Worm (Caenorhabditis elegans): ENCODE data around the gene C17E7.4.

C17E7.4 gene

ce11 chrV:3919289-3919688 lies 26.6 kb downstream of the C17E7.4 start, which contains the start of gene srx-66:
Gene srx-66, plus strand, starts transcription at chrV:3919589.
- TF ChIP-seq sox-4 (tag; optimal IDR thresholded peaks at IDR 0.05), result no peak
- TF ChIP-seq gmeb-2 (tag; optimal IDR thresholded peaks at IDR 0.05), result no peak
- TF ChIP-seq eyg-1 (tag; optimal IDR thresholded peaks at IDR 0.05), result no peak
- no peak for TF ChIP-seq Y22D7AL.16 (tag; optimal IDR thresholded peaks at IDR 0.05)
- no peak for TF ChIP-seq K02D7.2 (tag; optimal IDR thresholded peaks at IDR 0.05)
- TF ChIP-seq pax-1 (tag; optimal IDR thresholded peaks at IDR 0.05), result no peak
- TF ChIP-seq C08G9.2 (tag; optimal IDR thresholded peaks at IDR 0.05), result no peak
- no peak for TF ChIP-seq hlh-13 (GFP tag; optimal IDR thresholded peaks at IDR 0.05)
- no peak for TF ChIP-seq pqm-1 (tag; optimal IDR thresholded peaks at IDR 0.05)
- TF ChIP-seq fkh-6 (tag; optimal IDR thresholded peaks at IDR 0.05), result no peak
- TF ChIP-seq pha-2 (tag; optimal IDR thresholded peaks at IDR 0.05), result no peak
- no peak for TF ChIP-seq sox-2 (GFP tag; IDR thresholded peaks at IDR 0.05)

- TF ChIP-seq K02D7.2 (tag; optimal IDR thresholded peaks at IDR 0.05) (no peak), nhr-232 (tag; optimal IDR thresholded peaks at IDR 0.05) (no peak), ceh-30 (tag; optimal IDR thresholded peaks at IDR 0.05) (no peak), unc-3 (GFP tag; conservative IDR thresholded peaks at IDR 0.05) (no peak), unc-3 (tag; optimal IDR thresholded peaks at IDR 0.05) (no peak), madf-2 (tag; optimal IDR thresholded peaks at IDR 0.05) (no peak), ama-1 (optimal IDR thresholded peaks at IDR 0.05) (no peak), che-1 (tag; optimal IDR thresholded peaks at IDR 0.05) (no peak), pha-4 (tag; optimal IDR thresholded peaks at IDR 0.05) (no peak), T23F11.4 (GFP tag; optimal IDR thresholded peaks at IDR 0.05) (no peak)
These were observed 29.0 kb downstream of the C17E7.4 start, which contains the start of gene srx-65 for ce11 chrV:3921635-3922034. Gene srx-65, plus strand, starts transcription at chrV:3921935.

- TF ChIP-seq npax-4 (tag; optimal IDR thresholded peaks at IDR 0.05) (no peak), K02D7.2 (tag; optimal IDR thresholded peaks at IDR 0.05) (no peak), ceh-22 (tag; optimal IDR thresholded peaks at IDR 0.05) (no peak), unc-42 (tag; optimal IDR thresholded peaks at IDR 0.05) (no peak), fax-1 (tag; optimal IDR thresholded peaks at IDR 0.05) (no peak), ceh-48 (tag; optimal IDR thresholded peaks at IDR 0.05) (no peak), hlh-13 (GFP tag; optimal IDR thresholded peaks at IDR 0.05) (no peak)
These were observed 29.9 kb downstream of the C17E7.4 start for ce11 chrV:3922547-3922946.

- no peak for TF ChIP-seq pax-1 (tag; optimal IDR thresholded peaks at IDR 0.05)
- no peak for TF ChIP-seq lin-11 (tag; optimal IDR thresholded peaks at IDR 0.05)
- TF ChIP-seq pros-1 (tag; optimal IDR thresholded peaks at IDR 0.05), result no peak
- no peak for TF ChIP-seq unc-3 (GFP tag; conservative IDR thresholded peaks at IDR 0.05)
- TF ChIP-seq unc-3 (tag; optimal IDR thresholded peaks at IDR 0.05), result no peak
- no peak for TF ChIP-seq hlh-13 (GFP tag; optimal IDR thresholded peaks at IDR 0.05)
- no peak for TF ChIP-seq odd-2 (tag; optimal IDR thresholded peaks at IDR 0.05)
- TF ChIP-seq nhr-11 (tag; optimal IDR thresholded peaks at IDR 0.05), result no peak
- TF ChIP-seq unc-55 (GFP tag; optimal IDR thresholded peaks at IDR 0.05), result no peak
- no peak for TF ChIP-seq K02D7.2 (tag; optimal IDR thresholded peaks at IDR 0.05)
- TF ChIP-seq che-1 (tag; optimal IDR thresholded peaks at IDR 0.05), result no peak
- no peak for TF ChIP-seq hlh-30 (tag; optimal IDR thresholded peaks at IDR 0.05; ENCODE audit: insufficient read depth)
- TF ChIP-seq hlh-6 (tag; optimal IDR thresholded peaks at IDR 0.05), result no peak
- TF ChIP-seq pha-2 (tag; optimal IDR thresholded peaks at IDR 0.05), result no peak
- TF ChIP-seq ceh-2 (tag; optimal IDR thresholded peaks at IDR 0.05), result no peak
- TF ChIP-seq pqm-1 (tag; optimal IDR thresholded peaks at IDR 0.05), result no peak
- no peak for TF ChIP-seq unc-86 (tag; optimal IDR thresholded peaks at IDR 0.05)
- TF ChIP-seq ceh-34 (tag; optimal IDR thresholded peaks at IDR 0.05), result no peak
- no peak for TF ChIP-seq fax-1 (tag; optimal IDR thresholded peaks at IDR 0.05)
- TF ChIP-seq eyg-1 (tag; optimal IDR thresholded peaks at IDR 0.05), result no peak
- TF ChIP-seq C08G9.2 (tag; optimal IDR thresholded peaks at IDR 0.05), result no peak
These were observed 34.9 kb downstream of the C17E7.4 start for ce11 chrV:3927522-3927921.

ce11 chrV:3929099-3929498 lies 36.4 kb downstream of the C17E7.4 start, which contains the start of gene srx-64:
Gene srx-64, plus strand, starts transcription at chrV:3929399.
- TF ChIP-seq pqm-1 (tag; optimal IDR thresholded peaks at IDR 0.05) (no peak), ref-2 (tag; optimal IDR thresholded peaks at IDR 0.05) (no peak), odd-2 (tag; optimal IDR thresholded peaks at IDR 0.05) (no peak), ama-1 (optimal IDR thresholded peaks at IDR 0.05) (no peak), pax-1 (tag; optimal IDR thresholded peaks at IDR 0.05) (no peak), pat-9 (tag; optimal IDR thresholded peaks at IDR 0.05) (no peak), ceh-2 (tag; optimal IDR thresholded peaks at IDR 0.05) (no peak), sox-4 (tag; optimal IDR thresholded peaks at IDR 0.05) (no peak), dmd-4 (tag; optimal IDR thresholded peaks at IDR 0.05; ENCODE audit: borderline replicate concordance) (no peak), hlh-8 (tag; optimal IDR thresholded peaks at IDR 0.05) (no peak), pha-4 (tag; optimal IDR thresholded peaks at IDR 0.05) (no peak), unc-55 (GFP tag; optimal IDR thresholded peaks at IDR 0.05) (no peak)

Data from whole organism, late embryonic.